Worm (Caenorhabditis elegans) whole organism, L3 larva: ENCODE measurements around the gene F53H4.3.

Source experiments
- nhr-67 ChIP-seq: fragments of 150-350 bp; optimal IDR thresholded peaks from 2 replicates; lab custom pipeline; 2014; ENCODE audit warnings: missing biosample characterization, missing genetic modification characterization
- pqm-1 ChIP-seq: fragments of 150-350 bp; optimal IDR thresholded peaks from 2 replicates; lab custom pipeline; 2017; ENCODE audit warnings: missing biosample characterization, missing genetic modification characterization, inconsistent platforms
- skn-1 ChIP-seq: fragments of 150-350 bp; optimal IDR thresholded peaks from 2 replicates; lab custom pipeline; 2014; ENCODE audit warnings: missing biosample characterization, missing genetic modification characterization

ce11 chrX:15844330-15844729 lies 43.1 kb downstream of the F53H4.3 start:
- TF ChIP-seq pqm-1 (tag; lab: Kevin White, UChicago) (no peak), skn-1 (no peak), nhr-67 (tag; lab: Kevin White, UChicago) (no peak)
